Worm (Caenorhabditis elegans) whole organism, young adult: Measurements from ENCODE around the gene C49G7.10.

Experiments used
- F22D6.2 ChIP-seq: sonication (generic microtip); optimal IDR thresholded peaks from 2 replicates; lab custom pipeline; 2016; ENCODE audit warnings: mild to moderate bottlenecking, missing genetic modification characterization, missing compliant biosample characterization
- F33H1.4 ChIP-seq: fragments of 200-800 bp; sonication (Bioruptor generic); IDR thresholded peaks from 2 replicates; pipeline ENCODE4 v1.3.6; 2022; ENCODE audit warnings: missing genetic modification reagents, missing genetic modification characterization, missing compliant biosample characterization
- F37B4.10 ChIP-seq: fragments of 200-800 bp; sonication (Bioruptor generic); IDR thresholded peaks from 2 replicates; pipeline ENCODE4 v1.3.6; 2022; ENCODE audit warnings: missing genetic modification characterization, missing compliant biosample characterization
- T07F8.4 ChIP-seq: sonication (generic microtip); optimal IDR thresholded peaks from 2 replicates; lab custom pipeline; 2016; ENCODE audit warnings: mild to moderate bottlenecking, missing genetic modification characterization, moderate library complexity, missing compliant biosample characterization
- T26A5.8 ChIP-seq: sonication (generic microtip); optimal IDR thresholded peaks from 2 replicates; lab custom pipeline; 2016; ENCODE audit warnings: missing genetic modification characterization, missing compliant biosample characterization
- Y95B8A.8 ChIP-seq: fragments of 200-800 bp; sonication (Bioruptor generic); IDR thresholded peaks from 2 replicates; pipeline ENCODE4 v1.3.6; 2022; ENCODE audit warnings: missing genetic modification reagents, missing genetic modification characterization, missing compliant biosample characterization
- ZK185.1 ChIP-seq: sonication (generic microtip); optimal IDR thresholded peaks from 2 replicates; lab custom pipeline; 2016; ENCODE audit warnings: mild to moderate bottlenecking, missing genetic modification characterization, missing compliant biosample characterization; ENCODE audit not compliant: poor library complexity, severe bottlenecking
- akir-1 ChIP-seq: fragments of 200-800 bp; sonication (Bioruptor generic); optimal IDR thresholded peaks from 2 replicates; lab custom pipeline; 2018; ENCODE audit warnings: mild to moderate bottlenecking, missing genetic modification characterization, moderate library complexity, missing compliant biosample characterization
- ama-1 ChIP-seq, 3 experiments: fragments of 150-350 bp in 1 of 3; sonication (generic microtip) in 2 of 3; optimal IDR thresholded peaks; 2 replicates each; lab custom pipeline; 2014 to 2018; ENCODE audit warnings: missing biosample characterization in 2 of 3, missing genetic modification characterization in 2 of 3, missing genetic modification reagents in 2 of 3
- athp-1 ChIP-seq: sonication (generic microtip); optimal IDR thresholded peaks from 2 replicates; lab custom pipeline; 2017; ENCODE audit warnings: mild to moderate bottlenecking, missing genetic modification characterization, missing compliant biosample characterization
- bed-1 ChIP-seq: fragments of 200-800 bp; sonication (Bioruptor generic); IDR thresholded peaks from 2 replicates; pipeline ENCODE4 v1.3.6; 2022; ENCODE audit warnings: missing genetic modification reagents, missing genetic modification characterization, missing compliant biosample characterization
- ceh-27 ChIP-seq: fragments of 200-800 bp; sonication (Bioruptor generic); optimal IDR thresholded peaks from 2 replicates; lab custom pipeline; 2018; ENCODE audit warnings: mild to moderate bottlenecking, missing genetic modification characterization, moderate library complexity, missing compliant biosample characterization
- ceh-58 ChIP-seq: fragments of 200-800 bp; sonication (Bioruptor generic); IDR thresholded peaks from 2 replicates; pipeline ENCODE4 v1.3.6; 2022; ENCODE audit warnings: missing genetic modification characterization, missing compliant biosample characterization
- dpl-1 ChIP-seq: fragments of 150-350 bp; optimal IDR thresholded peaks from 2 replicates; lab custom pipeline; 2014; ENCODE audit warnings: missing biosample characterization, missing genetic modification reagents, missing genetic modification characterization
- efl-1 ChIP-seq: fragments of 150-350 bp; optimal IDR thresholded peaks from 2 replicates; lab custom pipeline; 2014; ENCODE audit warnings: missing biosample characterization, missing genetic modification reagents, missing genetic modification characterization
- ets-4 ChIP-seq: fragments of 200-800 bp; sonication (Bioruptor generic); optimal IDR thresholded peaks from 2 replicates; lab custom pipeline; 2018; ENCODE audit warnings: mild to moderate bottlenecking, missing genetic modification characterization, missing compliant biosample characterization
- fkh-3 ChIP-seq: sonication (generic microtip); optimal IDR thresholded peaks from 2 replicates; lab custom pipeline; 2016; ENCODE audit warnings: mild to moderate bottlenecking, missing genetic modification characterization, missing compliant biosample characterization
- hmg-1.2 ChIP-seq: fragments of 200-800 bp; sonication (Bioruptor generic); IDR thresholded peaks from 2 replicates; pipeline ENCODE4 v1.3.6; 2022; ENCODE audit warnings: missing genetic modification reagents, missing genetic modification characterization, missing compliant biosample characterization
- hrde-1 ChIP-seq: sonication (generic microtip); optimal IDR thresholded peaks from 2 replicates; lab custom pipeline; 2016; ENCODE audit warnings: missing genetic modification characterization, mild to moderate bottlenecking, missing compliant biosample characterization, moderate library complexity, missing genotype, missing genetic modification reagents, borderline replicate concordance
- hsf-1 ChIP-seq: fragments of 200-800 bp; sonication (Bioruptor generic); IDR thresholded peaks from 2 replicates; pipeline ENCODE4 v1.3.6; 2022; ENCODE audit warnings: missing genetic modification reagents, missing genetic modification characterization, missing compliant biosample characterization
- lag-1 ChIP-seq: fragments of 200-800 bp; sonication (Bioruptor generic); IDR thresholded peaks from 2 replicates; pipeline ENCODE4 v1.3.6; 2022; ENCODE audit warnings: missing genetic modification reagents, missing genetic modification characterization, missing compliant biosample characterization
- let-526 ChIP-seq: fragments of 200-800 bp; sonication (Bioruptor generic); IDR thresholded peaks from 2 replicates; pipeline ENCODE4 v1.3.6; 2022; ENCODE audit warnings: missing genetic modification reagents, missing genetic modification characterization, missing compliant biosample characterization
- let-607 ChIP-seq, 2 experiments: fragments of 200-800 bp in 1 of 2; sonication (Bioruptor generic) in 1 of 2; sonication (generic microtip) in 1 of 2; optimal IDR thresholded peaks; 2 replicates each; lab custom pipeline; 2016 to 2018; ENCODE audit warnings: mild to moderate bottlenecking in 2 of 2, missing compliant biosample characterization in 2 of 2, missing genetic modification characterization in 2 of 2, moderate library complexity in 2 of 2, missing genotype in 1 of 2
- lin-40 ChIP-seq: sonication (generic microtip); optimal IDR thresholded peaks from 2 replicates; lab custom pipeline; 2016; ENCODE audit warnings: missing genetic modification characterization, mild to moderate bottlenecking, missing compliant biosample characterization, missing genotype, missing genetic modification reagents
- madf-3 ChIP-seq: fragments of 200-800 bp; sonication (Bioruptor generic); IDR thresholded peaks from 2 replicates; pipeline ENCODE4 v1.3.6; 2022; ENCODE audit warnings: missing genetic modification reagents, missing genetic modification characterization, missing compliant biosample characterization
- madf-8 ChIP-seq: fragments of 200-800 bp; sonication (Bioruptor generic); conservative IDR thresholded peaks from 2 replicates; pipeline ENCODE4 v1.3.6; 2022; ENCODE audit warnings: missing genetic modification reagents, missing genetic modification characterization, missing compliant biosample characterization
- mes-4 ChIP-seq: sonication (generic microtip); optimal IDR thresholded peaks from 2 replicates; lab custom pipeline; 2016; ENCODE audit warnings: missing genotype, missing genetic modification characterization, missing compliant biosample characterization
- nfya-2 ChIP-seq: fragments of 200-800 bp; sonication (Bioruptor generic); IDR thresholded peaks from 2 replicates; pipeline ENCODE4 v1.3.6; 2022; ENCODE audit warnings: missing genetic modification reagents, missing genetic modification characterization, missing compliant biosample characterization
- nhr-27 ChIP-seq: fragments of 200-800 bp; sonication (Bioruptor generic); optimal IDR thresholded peaks from 2 replicates; lab custom pipeline; 2018; ENCODE audit warnings: mild to moderate bottlenecking, missing genetic modification characterization, moderate library complexity, missing compliant biosample characterization
- nhr-90 ChIP-seq: sonication (generic microtip); optimal IDR thresholded peaks from 2 replicates; lab custom pipeline; 2016; ENCODE audit warnings: missing genotype, mild to moderate bottlenecking, missing genetic modification characterization, missing compliant biosample characterization
- rcor-1 ChIP-seq: fragments of 200-800 bp; sonication (Bioruptor generic); IDR thresholded peaks from 2 replicates; pipeline ENCODE4 v1.3.6; 2022; ENCODE audit warnings: missing genetic modification reagents, missing genetic modification characterization, missing compliant biosample characterization
- repo-1 ChIP-seq: sonication (generic microtip); optimal IDR thresholded peaks from 2 replicates; lab custom pipeline; 2017; ENCODE audit warnings: mild to moderate bottlenecking, missing genetic modification characterization, missing compliant biosample characterization
- sptf-2 ChIP-seq: fragments of 200-800 bp; sonication (Bioruptor generic); optimal IDR thresholded peaks from 2 replicates; lab custom pipeline; 2018; ENCODE audit warnings: mild to moderate bottlenecking, missing genetic modification characterization, missing compliant biosample characterization
- unc-130 ChIP-seq: sonication (generic microtip); optimal IDR thresholded peaks from 2 replicates; lab custom pipeline; 2016; ENCODE audit warnings: missing genetic modification reagents, missing genetic modification characterization, missing compliant biosample characterization
- unc-62 ChIP-seq: fragments of 150-350 bp; optimal IDR thresholded peaks from 2 replicates; lab custom pipeline; 2014; ENCODE audit warnings: missing biosample characterization, missing genetic modification reagents, missing genetic modification characterization
- xnd-1 ChIP-seq: sonication (generic microtip); optimal IDR thresholded peaks from 2 replicates; lab custom pipeline; 2016; ENCODE audit warnings: missing genotype, missing genetic modification reagents, missing genetic modification characterization, missing compliant biosample characterization
- zim-3 ChIP-seq: sonication (generic microtip); optimal IDR thresholded peaks from 2 replicates; lab custom pipeline; 2017; ENCODE audit warnings: mild to moderate bottlenecking, missing genetic modification characterization, moderate library complexity, missing compliant biosample characterization
- ztf-3 ChIP-seq: fragments of 200-800 bp; sonication (Bioruptor generic); optimal IDR thresholded peaks from 2 replicates; lab custom pipeline; 2018; ENCODE audit warnings: mild to moderate bottlenecking, missing genetic modification characterization, missing compliant biosample characterization

C49G7.10 gene

DNA sequence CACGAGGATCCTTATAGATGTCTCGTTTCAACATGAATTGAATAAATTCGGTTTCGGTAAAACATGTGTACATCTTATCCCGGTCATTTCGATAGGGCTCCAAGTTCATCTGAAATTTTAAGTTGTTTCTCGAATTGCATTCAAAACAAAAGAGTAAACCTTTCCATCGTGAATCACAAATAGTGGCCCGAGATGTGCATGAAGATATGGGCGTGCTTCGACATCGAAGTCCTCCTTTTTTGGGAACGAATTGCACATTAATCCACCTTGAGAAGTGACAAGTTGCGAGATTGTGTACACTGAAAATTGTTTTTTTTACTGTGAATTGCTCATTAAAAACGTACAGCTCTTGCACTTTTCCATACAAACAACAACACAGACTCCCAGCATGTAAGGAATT is 14.4 kb upstream of the C49G7.10 start:
- no peak for TF ChIP-seq let-526
- TF ChIP-seq athp-1 (tag; lab: Kevin White, UChicago) = no peak
- TF ChIP-seq F37B4.10 = no peak
- no peak for TF ChIP-seq T07F8.4
- no peak for TF ChIP-seq F22D6.2 (tag; lab: Kevin White, UChicago)
- no peak for TF ChIP-seq hmg-1.2
- TF ChIP-seq dpl-1 = no peak
- TF ChIP-seq xnd-1 = no peak
- TF ChIP-seq ets-4 (GFP tag; lab: Kevin White, UChicago) = no peak
- no peak for TF ChIP-seq ama-1 (optimal IDR thresholded peaks at IDR 0.05; lab: Kevin White, UChicago)
- no peak for TF ChIP-seq ama-1 (GFP tag; optimal IDR thresholded peaks at IDR 0.05; lab: Kevin White, UChicago)
- no peak for TF ChIP-seq lag-1 (GFP tag; lab: Robert Waterston, UW)
- no peak for TF ChIP-seq ztf-3 (GFP tag; lab: Kevin White, UChicago)
- TF ChIP-seq repo-1 (tag; lab: Kevin White, UChicago) = no peak
- TF ChIP-seq sptf-2 (GFP tag; lab: Kevin White, UChicago) = no peak
- TF ChIP-seq F33H1.4 = no peak
- no peak for TF ChIP-seq akir-1
- no peak for TF ChIP-seq nhr-90 (tag; lab: Kevin White, UChicago)
- no peak for TF ChIP-seq madf-8 (GFP tag; lab: Robert Waterston, UW)
- no peak for TF ChIP-seq ceh-27 (GFP tag; lab: Kevin White, UChicago)
- no peak for TF ChIP-seq fkh-3 (tag; lab: Kevin White, UChicago)

DNA sequence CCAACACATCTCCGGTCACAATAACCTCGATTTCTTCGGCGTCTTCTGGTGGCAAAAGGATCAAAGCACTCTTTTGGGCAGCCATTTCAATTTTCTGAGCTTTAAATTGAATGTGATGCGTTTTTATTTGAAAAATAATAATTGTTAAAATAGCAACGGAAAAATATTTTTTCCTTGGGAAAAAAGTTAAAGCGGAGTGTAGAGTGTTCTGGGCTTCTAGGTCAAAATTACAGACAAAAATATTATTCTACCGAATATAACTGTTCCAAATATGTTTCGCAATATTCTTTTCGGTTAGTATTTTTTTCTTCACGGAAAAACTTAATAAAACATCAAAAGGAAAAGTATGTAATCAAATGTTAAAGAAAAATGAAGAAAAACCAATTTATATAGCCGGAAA is 13.2 kb upstream of the C49G7.10 start, which contains the start of gene djr-1.2:
Gene djr-1.2 (minus strand): TSS at position 101 of the 400 bp plus-strand sequence.
- TF ChIP-seq nfya-2 (GFP tag; lab: Robert Waterston, UW) (no peak), madf-3 (GFP tag; lab: Robert Waterston, UW) (no peak), repo-1 (tag; lab: Kevin White, UChicago) (no peak), ceh-58 (GFP tag; lab: Robert Waterston, UW) (no peak), lin-40 (no peak), unc-62 (no peak), hrde-1 (tag; lab: Kevin White, UChicago) (no peak), let-607 (tag; optimal IDR thresholded peaks at IDR 0.05; lab: Kevin White, UChicago) (no peak), Y95B8A.8 (GFP tag; lab: Robert Waterston, UW) (no peak), sptf-2 (GFP tag; lab: Kevin White, UChicago) (no peak), bed-1 (no peak), efl-1 (GFP tag; lab: Kevin White, UChicago) (no peak), unc-130 (GFP tag; lab: Kevin White, UChicago) (no peak), ztf-3 (GFP tag; lab: Kevin White, UChicago) (no peak), rcor-1 (GFP tag; lab: Robert Waterston, UW) (no peak), nhr-27 (tag; lab: Kevin White, UChicago) (no peak)
- TF ChIP-seq, all 124 proteins: peak for 0

DNA sequence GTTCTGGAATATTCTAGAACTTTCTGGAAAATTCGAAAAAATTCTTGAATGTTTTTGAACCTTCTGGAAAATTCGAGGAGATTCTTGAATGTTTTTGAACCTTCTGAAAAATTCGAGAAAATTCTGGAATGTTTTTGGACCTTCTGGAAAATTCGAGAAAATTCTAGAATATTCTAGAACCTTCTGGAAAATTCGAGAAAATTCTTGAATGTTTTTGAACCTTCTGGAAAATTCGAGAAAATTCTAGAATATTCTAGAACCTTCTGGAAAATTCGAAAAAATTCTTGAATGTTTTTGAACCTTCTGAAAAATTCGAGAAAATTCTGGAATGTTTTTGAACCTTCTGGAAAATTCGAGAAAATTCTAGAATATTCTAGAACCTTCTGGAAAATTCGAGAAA is 9.0 kb upstream of the C49G7.10 start:
- peak; percentile 93 for TF ChIP-seq hsf-1 (GFP tag; lab: Robert Waterston, UW)

DNA sequence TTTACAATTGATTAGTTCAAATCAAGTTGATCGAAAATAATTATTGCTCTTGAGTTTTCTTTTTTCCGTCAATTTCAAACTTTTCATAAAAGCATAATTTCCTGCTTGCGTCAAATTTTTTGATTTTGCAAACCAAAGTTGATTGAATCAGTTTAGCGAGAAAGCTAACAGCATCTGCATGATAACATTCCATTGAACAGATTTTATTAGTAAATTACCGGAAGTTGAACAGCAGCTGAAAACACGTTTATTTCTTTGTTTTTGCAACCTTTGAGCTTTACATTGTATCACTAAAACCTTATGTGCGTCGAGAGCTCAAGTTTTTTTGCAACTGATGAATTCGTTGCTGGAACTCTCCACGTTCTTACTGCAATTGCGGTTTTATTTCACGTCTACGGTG is 5.7 kb upstream of the C49G7.10 start, which contains the start of gene srh-169:
Gene srh-169 (plus strand): TSS at position 301 of the 400 bp plus-strand sequence.
- TF ChIP-seq T26A5.8 (tag; lab: Kevin White, UChicago) = no peak
- no peak for TF ChIP-seq fkh-3 (tag; lab: Kevin White, UChicago)
- no peak for TF ChIP-seq ZK185.1 (tag; lab: Kevin White, UChicago)
- no peak for TF ChIP-seq zim-3 (tag; lab: Kevin White, UChicago)
- no peak for TF ChIP-seq mes-4 (tag; lab: Kevin White, UChicago)
